Fruit fly (Drosophila melanogaster) whole organism, larva: Measurements from ENCODE around the gene Ac13E.

Experiments used
- noc ChIP-seq: fragments of 200-800 bp; sonication (Bioruptor generic); optimal IDR thresholded peaks from 3 replicates; lab custom pipeline; 2019; ENCODE audit warnings: missing biosample characterization, mild to moderate bottlenecking, missing genetic modification characterization, moderate library complexity

Ac13E gene

dm6 chrX:15501706-15502267, 52.3 kb downstream of the Ac13E start:
- peak; percentile 23 for TF ChIP-seq noc (tag; lab: Kevin White, UChicago)

dm6 chrX:15499996-15500904, 53.8 kb downstream of the Ac13E start:
- TF ChIP-seq noc (tag; lab: Kevin White, UChicago): peak; percentile 12

- no peak for TF ChIP-seq noc (tag; lab: Kevin White, UChicago)
Measured at dm6 chrX:15498791-15499190, 55.3 kb downstream of the Ac13E start.

dm6 chrX:15497440-15498271, 56.4 kb downstream of the Ac13E start:
- no peak for TF ChIP-seq noc (tag; lab: Kevin White, UChicago)

dm6 chrX:15496651-15497409, 57.2 kb downstream of the Ac13E start:
- no peak for TF ChIP-seq noc (tag; lab: Kevin White, UChicago)

- no peak for TF ChIP-seq noc (tag; lab: Kevin White, UChicago)
Measured at dm6 chrX:15495600-15496379, 58.3 kb downstream of the Ac13E start.

- TF ChIP-seq noc (tag; lab: Kevin White, UChicago): no peak
Measured at dm6 chrX:15490519-15490918, 63.6 kb downstream of the Ac13E start.

dm6 chrX:15486682-15487081, 67.4 kb downstream of the Ac13E start, which contains the start of gene Gmap:
Gene Gmap (plus strand): TSS chrX:15486922.
- no peak for TF ChIP-seq noc (tag; lab: Kevin White, UChicago)

- no peak for TF ChIP-seq noc (tag; lab: Kevin White, UChicago)
Measured at dm6 chrX:15484451-15485032, 69.5 kb downstream of the Ac13E start.

- TF ChIP-seq noc (tag; lab: Kevin White, UChicago): no peak
Measured at dm6 chrX:15483010-15483802, 70.9 kb downstream of the Ac13E start.

- no peak for TF ChIP-seq noc (tag; lab: Kevin White, UChicago)
Measured at dm6 chrX:15482236-15482660, 71.8 kb downstream of the Ac13E start, which contains the start of gene CG6340. Gene CG6340 (plus strand): TSS chrX:15482374.

- no peak for TF ChIP-seq noc (tag; lab: Kevin White, UChicago)
Measured at dm6 chrX:15475791-15476190, 78.3 kb downstream of the Ac13E start, which contains the start of gene CG6324. Gene CG6324 (plus strand): TSS chrX:15476091.

dm6 chrX:15475367-15475789, 78.7 kb downstream of the Ac13E start, which contains the start of gene mh:
Gene mh (minus strand): TSS chrX:15475400.
- TF ChIP-seq noc (tag; lab: Kevin White, UChicago): no peak
